Worm (Caenorhabditis elegans) whole organism, L3 larva: ENCODE measurements around the gene his-73.

Experiments used
- R02D3.7 ChIP-seq: fragments of 150-350 bp; optimal IDR thresholded peaks from 2 replicates; lab custom pipeline; 2014; ENCODE audit warnings: missing biosample characterization, missing genetic modification characterization
- ama-1 ChIP-seq: fragments of 150-350 bp; optimal IDR thresholded peaks from 2 replicates; lab custom pipeline; 2018
- ceh-82 ChIP-seq: fragments of 150-350 bp; optimal IDR thresholded peaks from 2 replicates; lab custom pipeline; 2014; ENCODE audit warnings: missing biosample characterization, missing genetic modification characterization
- daf-12 ChIP-seq: fragments of 150-350 bp; optimal IDR thresholded peaks from 2 replicates; lab custom pipeline; 2014; ENCODE audit warnings: missing biosample characterization, missing genetic modification reagents, missing genetic modification characterization
- nhr-11 ChIP-seq: fragments of 150-350 bp; optimal IDR thresholded peaks from 2 replicates; lab custom pipeline; 2014; ENCODE audit warnings: missing biosample characterization, missing genetic modification characterization
- nhr-76 ChIP-seq: fragments of 150-350 bp; sonication (generic microtip); optimal IDR thresholded peaks from 5 replicates; lab custom pipeline; 2014; ENCODE audit warnings: missing biosample characterization, missing genetic modification characterization
- nhr-77 ChIP-seq: fragments of 150-350 bp; optimal IDR thresholded peaks from 2 replicates; lab custom pipeline; 2014; ENCODE audit warnings: missing biosample characterization, missing genetic modification characterization
- pha-4 ChIP-seq: fragments of 150-350 bp; optimal IDR thresholded peaks from 2 replicates; lab custom pipeline; 2014; ENCODE audit warnings: missing biosample characterization, missing genetic modification reagents, missing genetic modification characterization
- unc-39 ChIP-seq: sonication (generic microtip); optimal IDR thresholded peaks from 4 replicates; lab custom pipeline; 2017; ENCODE audit warnings: missing biosample characterization, missing genetic modification characterization
- zag-1 ChIP-seq: fragments of 150-350 bp; optimal IDR thresholded peaks from 2 replicates; lab custom pipeline; 2014; ENCODE audit warnings: missing biosample characterization, missing genetic modification characterization
- ztf-11 ChIP-seq: fragments of 150-350 bp; optimal IDR thresholded peaks from 2 replicates; lab custom pipeline; 2014; ENCODE audit warnings: missing biosample characterization, missing genetic modification characterization
- ztf-4 ChIP-seq: fragments of 150-350 bp; optimal IDR thresholded peaks from 2 replicates; lab custom pipeline; 2014; ENCODE audit warnings: missing biosample characterization, missing genetic modification characterization

- TF ChIP-seq zag-1, result no peak
- no peak for TF ChIP-seq ztf-11 (tag; lab: Kevin White, UChicago)
- TF ChIP-seq ceh-82 (tag; lab: Kevin White, UChicago), result no peak
- no peak for TF ChIP-seq unc-39
- TF ChIP-seq nhr-77, result no peak
- TF ChIP-seq ama-1, result no peak
- TF ChIP-seq ztf-4, result no peak
- TF ChIP-seq daf-12 (tag; lab: Kevin White, UChicago), result no peak
- peak; percentile 79 for TF ChIP-seq pha-4 (tag; lab: Kevin White, UChicago)
- no peak for TF ChIP-seq nhr-11 (tag; lab: Kevin White, UChicago)
- TF ChIP-seq nhr-76 (tag; lab: Kevin White, UChicago), result no peak
- TF ChIP-seq R02D3.7, result no peak
These were observed 5.9 kb downstream of the his-73 start for ce11 chrII:13189363-13189762.
